Fruit fly (Drosophila melanogaster): Measurements from ENCODE around the gene Kpc1.

Kpc1 gene

DNA sequence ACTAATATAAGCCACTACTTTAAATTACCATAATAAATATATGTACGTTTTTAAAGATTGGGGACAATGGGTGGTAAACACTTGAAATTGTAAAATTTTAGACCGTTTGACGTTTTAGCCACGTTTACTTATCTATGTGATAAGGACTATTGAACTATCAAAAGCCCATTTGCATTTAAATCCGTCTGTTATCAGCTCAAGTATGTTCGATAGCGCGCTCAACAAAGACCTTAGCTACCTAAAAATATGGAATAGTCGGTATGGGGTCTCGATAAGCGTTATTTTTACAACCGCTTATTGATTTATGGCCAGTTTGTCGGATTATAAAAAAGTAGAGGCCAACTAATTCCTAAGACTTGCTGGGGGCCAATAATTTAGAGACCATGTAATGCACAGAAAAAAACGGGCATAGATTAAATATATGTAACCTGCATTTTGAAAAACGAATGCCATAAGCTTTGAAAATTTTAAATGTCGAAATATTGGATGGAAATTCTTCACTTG, 35.7 kb upstream of the Kpc1 start:
- TF ChIP-seq Hr78 (GFP tag; optimal IDR thresholded peaks at IDR 0.05) (no peak), dmrt93B (GFP tag; optimal IDR thresholded peaks at IDR 0.05) (no peak), woc (GFP tag; optimal IDR thresholded peaks at IDR 0.05) (no peak), lola (GFP tag; optimal IDR thresholded peaks at IDR 0.05) (no peak)

DNA sequence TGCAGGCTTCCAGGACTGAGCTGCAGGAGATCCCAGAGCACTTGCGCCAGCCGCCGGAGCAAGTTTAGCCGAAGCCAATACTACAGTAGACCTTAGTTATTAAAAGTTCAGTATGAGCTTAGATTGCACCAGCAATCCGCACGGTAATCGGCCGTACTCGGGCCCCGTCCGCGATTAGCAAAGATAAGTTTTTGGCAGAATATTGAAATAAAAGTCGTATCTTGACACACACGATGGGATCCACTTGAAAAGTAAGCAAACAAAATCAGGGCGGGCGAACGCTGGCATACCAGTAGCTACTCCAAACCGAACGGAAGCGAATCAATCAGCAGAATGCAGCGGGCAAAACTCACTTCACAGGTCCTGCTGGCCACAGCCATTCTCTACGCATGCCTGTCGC, 34.3 kb upstream of the Kpc1 start, which contains the start of gene CG34316:
TSS of gene CG34316 (plus strand) at position 301 of the 400 bp plus-strand sequence.
- no peak for TF ChIP-seq dmrt93B (GFP tag; optimal IDR thresholded peaks at IDR 0.05)
- no peak for TF ChIP-seq usp (GFP tag; optimal IDR thresholded peaks at IDR 0.05)
- no peak for TF ChIP-seq Abd-B (GFP tag; optimal IDR thresholded peaks at IDR 0.05)
- TF ChIP-seq h (GFP tag; optimal IDR thresholded peaks at IDR 0.05) = no peak
- TF ChIP-seq sage (GFP tag; optimal IDR thresholded peaks at IDR 0.05) = no peak
- no peak for TF ChIP-seq Jra (GFP tag; optimal IDR thresholded peaks at IDR 0.05)
- TF ChIP-seq dsf (GFP tag; optimal IDR thresholded peaks at IDR 0.05; ENCODE audit: borderline replicate concordance) = no peak
- TF ChIP-seq CG9705 (GFP tag; optimal IDR thresholded peaks at IDR 0.05) = no peak
- TF ChIP-seq Hr83 (GFP tag; optimal IDR thresholded peaks at IDR 0.05; ENCODE audit: poor library complexity, severe bottlenecking) = no peak
- no peak for TF ChIP-seq foxo (GFP tag; optimal IDR thresholded peaks at IDR 0.05)
- TF ChIP-seq rgr (GFP tag; optimal IDR thresholded peaks at IDR 0.05) = no peak
- no peak for TF ChIP-seq tai (GFP tag; optimal IDR thresholded peaks at IDR 0.05)
- no peak for TF ChIP-seq Sp1 (GFP tag; optimal IDR thresholded peaks at IDR 0.05)
- no peak for TF ChIP-seq HLH106 (tag; optimal IDR thresholded peaks at IDR 0.05)
- no peak for TF ChIP-seq Rel (GFP tag; optimal IDR thresholded peaks at IDR 0.05)
- TF ChIP-seq Rel (tag; optimal IDR thresholded peaks at IDR 0.05) = no peak
- TF ChIP-seq sv (GFP tag; optimal IDR thresholded peaks at IDR 0.05) = no peak
- no peak for TF ChIP-seq CrebA (GFP tag; optimal IDR thresholded peaks at IDR 0.05; ENCODE audit: borderline replicate concordance)
- TF ChIP-seq Myc (optimal IDR thresholded peaks at IDR 0.05) = no peak

dm6 chr3R:15229329-15229876, 33.4 kb upstream of the Kpc1 start, which contains the start of the genes Art3 and mRpS10:
Gene Art3, minus strand, starts transcription at chr3R:15229408.
Gene mRpS10, plus strand, starts transcription at chr3R:15229665.
- TF ChIP-seq brk (GFP tag; optimal IDR thresholded peaks at IDR 0.05) (no peak), psq (GFP tag; optimal IDR thresholded peaks at IDR 0.05) (peak; percentile 99), fru (GFP tag; optimal IDR thresholded peaks at IDR 0.05) (peak; percentile 100), tai (GFP tag; optimal IDR thresholded peaks at IDR 0.05) (no peak), N (GFP tag; optimal IDR thresholded peaks at IDR 0.05) (no peak), jim (GFP tag; optimal IDR thresholded peaks at IDR 0.05) (peak; percentile 89), CG32264 (GFP tag; optimal IDR thresholded peaks at IDR 0.05) (peak; percentile 99), CrebA (GFP tag; optimal IDR thresholded peaks at IDR 0.05; ENCODE audit: borderline replicate concordance) (no peak), ey (GFP tag; optimal IDR thresholded peaks at IDR 0.05) (peak; percentile 99), OdsH (GFP tag; optimal IDR thresholded peaks at IDR 0.05) (peak; percentile 100), Dfd (GFP tag; optimal IDR thresholded peaks at IDR 0.05) (peak; percentile 99), dmrt93B (GFP tag; optimal IDR thresholded peaks at IDR 0.05) (peak; percentile 100), foxo (GFP tag; optimal IDR thresholded peaks at IDR 0.05) (peak; percentile 97 to 100), lola (GFP tag; optimal IDR thresholded peaks at IDR 0.05) (no peak), sv (GFP tag; optimal IDR thresholded peaks at IDR 0.05) (peak; percentile 99), Dif (GFP tag; optimal IDR thresholded peaks at IDR 0.05; ENCODE audit: partially characterized antibody) (no peak), Mio (GFP tag; optimal IDR thresholded peaks at IDR 0.05) (peak; percentile 96), woc (GFP tag; optimal IDR thresholded peaks at IDR 0.05) (peak; percentile 99), rgr (GFP tag; optimal IDR thresholded peaks at IDR 0.05) (peak; percentile 100), GATAd (GFP tag; optimal IDR thresholded peaks at IDR 0.05) (peak; percentile 99), Rel (GFP tag; optimal IDR thresholded peaks at IDR 0.05) (peak; percentile 91), Rel (tag; optimal IDR thresholded peaks at IDR 0.05) (peak; percentile 99), dsf (GFP tag; optimal IDR thresholded peaks at IDR 0.05; ENCODE audit: borderline replicate concordance) (peak; percentile 98), Abd-B (GFP tag; optimal IDR thresholded peaks at IDR 0.05) (no peak), pan (optimal IDR thresholded peaks at IDR 0.05) (peak; percentile 91), Jra (GFP tag; optimal IDR thresholded peaks at IDR 0.05) (peak; percentile 99), sage (GFP tag; optimal IDR thresholded peaks at IDR 0.05) (peak; percentile 99), CG9705 (GFP tag; optimal IDR thresholded peaks at IDR 0.05) (peak; percentile 100), h (GFP tag; optimal IDR thresholded peaks at IDR 0.05) (peak; percentile 100), Hr83 (GFP tag; optimal IDR thresholded peaks at IDR 0.05; ENCODE audit: poor library complexity, severe bottlenecking) (peak; percentile 99), usp (GFP tag; optimal IDR thresholded peaks at IDR 0.05) (no peak), HLH106 (tag; optimal IDR thresholded peaks at IDR 0.05) (peak; percentile 100), Sp1 (GFP tag; optimal IDR thresholded peaks at IDR 0.05) (peak; percentile 100), Myc (optimal IDR thresholded peaks at IDR 0.05) (peak; percentile 48), Hr78 (GFP tag; optimal IDR thresholded peaks at IDR 0.05) (no peak), Vsx2 (GFP tag; optimal IDR thresholded peaks at IDR 0.05; ENCODE audit: partially characterized antibody) (no peak), br (GFP tag; optimal IDR thresholded peaks at IDR 0.05) (peak; percentile 99), Hnf4 (GFP tag; optimal IDR thresholded peaks at IDR 0.05) (peak; percentile 100), dl (GFP tag; optimal IDR thresholded peaks at IDR 0.05; ENCODE audit: insufficient read depth in 1 of 2, partially characterized antibody in 2 of 2) (no peak)

Data from whole organism, wandering third instar larva.